Worm (Caenorhabditis elegans) whole organism, L4 larva: Measurements from ENCODE around the gene hsp-4.

Experiments
- D1046.2 ChIP-seq: fragments of 200-800 bp; sonication (Bioruptor generic); IDR thresholded peaks from 2 replicates; pipeline ENCODE4 v1.3.6; 2022; ENCODE audit warnings: missing genetic modification characterization, missing compliant biosample characterization
- F37D6.2 ChIP-seq: sonication (generic microtip); optimal IDR thresholded peaks from 2 replicates; lab custom pipeline; 2016; ENCODE audit warnings: mild to moderate bottlenecking, missing genetic modification characterization, missing compliant biosample characterization
- F44E2.7 ChIP-seq: fragments of 200-800 bp; sonication (Bioruptor generic); IDR thresholded peaks from 2 replicates; pipeline ENCODE4 v2.1.2; 2022; ENCODE audit warnings: missing genetic modification characterization, missing compliant biosample characterization
- T26A8.4 ChIP-seq: fragments of 200-800 bp; sonication (Bioruptor generic); IDR thresholded peaks from 2 replicates; pipeline ENCODE4 v1.3.6; 2022; ENCODE audit warnings: missing genetic modification characterization, missing compliant biosample characterization
- Y48G9A.11 ChIP-seq: fragments of 200-800 bp; sonication (Bioruptor generic); IDR thresholded peaks from 2 replicates; pipeline ENCODE4 v1.3.6; 2022; ENCODE audit warnings: missing genetic modification reagents, missing genetic modification characterization, missing compliant biosample characterization
- ZK337.2 ChIP-seq: fragments of 200-800 bp; sonication (Bioruptor generic); IDR thresholded peaks from 2 replicates; pipeline ENCODE4 v1.3.6; 2022; ENCODE audit warnings: missing genetic modification reagents, missing genetic modification characterization, missing compliant biosample characterization
- aha-1 ChIP-seq: fragments of 150-350 bp; peaks from one replicate; lab custom pipeline; 2014; ENCODE audit warnings: missing biosample characterization, missing genetic modification characterization
- arid-1 ChIP-seq: fragments of 200-800 bp; sonication (Bioruptor generic); conservative IDR thresholded peaks from 2 replicates; pipeline ENCODE4 v1.3.6; 2022; ENCODE audit warnings: missing genetic modification reagents, missing genetic modification characterization, missing compliant biosample characterization
- ceh-28 ChIP-seq: fragments of 150-350 bp; optimal IDR thresholded peaks from 2 replicates; lab custom pipeline; 2014; ENCODE audit warnings: missing biosample characterization, missing genetic modification reagents, missing genetic modification characterization
- ceh-32 ChIP-seq: sonication (generic microtip); optimal IDR thresholded peaks from 2 replicates; lab custom pipeline; 2016; ENCODE audit warnings: mild to moderate bottlenecking, missing genetic modification characterization, missing compliant biosample characterization; ENCODE audit not compliant: poor library complexity
- daf-12 ChIP-seq: fragments of 150-350 bp; optimal IDR thresholded peaks from 2 replicates; lab custom pipeline; 2014; ENCODE audit warnings: missing biosample characterization, missing genetic modification reagents, missing genetic modification characterization
- dmd-8 ChIP-seq: fragments of 200-800 bp; sonication (Bioruptor generic); IDR thresholded peaks from 2 replicates; pipeline ENCODE4 v1.3.6; 2022; ENCODE audit warnings: missing genetic modification characterization, missing compliant biosample characterization
- dve-1 ChIP-seq: sonication (generic microtip); optimal IDR thresholded peaks from 2 replicates; lab custom pipeline; 2017; ENCODE audit warnings: antibody characterized with exemption, mild to moderate bottlenecking, missing genetic modification characterization, missing compliant biosample characterization; ENCODE audit not compliant: insufficient read depth
- egl-27 ChIP-seq: sonication (generic microtip); optimal IDR thresholded peaks from 3 replicates; lab custom pipeline; 2017; ENCODE audit warnings: missing biosample characterization, missing genetic modification reagents, missing genetic modification characterization
- egl-43 ChIP-seq: fragments of 200-800 bp; sonication (Bioruptor generic); IDR thresholded peaks from 2 replicates; pipeline ENCODE4 v1.3.6; 2022; ENCODE audit warnings: missing genetic modification reagents, missing genetic modification characterization, missing compliant biosample characterization
- fkh-10 ChIP-seq: fragments of 150-350 bp; optimal IDR thresholded peaks from 2 replicates; lab custom pipeline; 2014; ENCODE audit warnings: missing biosample characterization, missing genetic modification reagents, missing genetic modification characterization
- hif-1 ChIP-seq, 2 experiments: sonication (generic microtip); optimal IDR thresholded peaks; 2 replicates each; lab custom pipeline; 2016 to 2017; ENCODE audit warnings: missing compliant biosample characterization in 2 of 2, missing genetic modification characterization in 2 of 2, missing genetic modification reagents in 2 of 2, missing genotype in 2 of 2, mild to moderate bottlenecking in 1 of 2
- hlh-11 ChIP-seq: fragments of 200-800 bp; sonication (Bioruptor generic); optimal IDR thresholded peaks from 2 replicates; lab custom pipeline; 2018; ENCODE audit warnings: mild to moderate bottlenecking, missing genetic modification characterization, missing compliant biosample characterization
- hlh-30 ChIP-seq: sonication (generic microtip); optimal IDR thresholded peaks from 2 replicates; lab custom pipeline; 2017; ENCODE audit warnings: antibody characterized with exemption, mild to moderate bottlenecking, missing genetic modification characterization, missing compliant biosample characterization; ENCODE audit not compliant: insufficient read depth
- hmg-1.1 ChIP-seq: fragments of 200-800 bp; sonication (Bioruptor generic); IDR thresholded peaks from 2 replicates; pipeline ENCODE4 v1.3.6; 2022; ENCODE audit warnings: missing genetic modification reagents, missing genetic modification characterization, missing compliant biosample characterization
- jun-1 ChIP-seq: fragments of 150-350 bp; optimal IDR thresholded peaks from 2 replicates; lab custom pipeline; 2014; ENCODE audit warnings: missing biosample characterization, missing genetic modification reagents, missing genetic modification characterization
- lsy-2 ChIP-seq, 2 experiments: fragments of 150-350 bp in 1 of 2; sonication (generic microtip) in 1 of 2; optimal IDR thresholded peaks; 2 replicates each; lab custom pipeline; 2014 to 2017; ENCODE audit warnings: missing biosample characterization in 2 of 2, missing genetic modification characterization in 2 of 2
- madf-5 ChIP-seq, 2 experiments: fragments of 200-800 bp; sonication (Bioruptor generic); IDR thresholded peaks; 2 replicates each; pipeline ENCODE4 v1.3.6; 2022; ENCODE audit warnings: missing compliant biosample characterization in 2 of 2, missing genetic modification characterization in 2 of 2
- mdl-1 ChIP-seq, 2 experiments: fragments of 150-350 bp in 1 of 2; sonication (generic microtip) in 1 of 2; optimal IDR thresholded peaks; 2 replicates each; lab custom pipeline; 2014 to 2017; ENCODE audit warnings: missing biosample characterization in 2 of 2, missing genetic modification characterization in 2 of 2
- mdt-29 ChIP-seq: fragments of 200-800 bp; sonication (Bioruptor generic); IDR thresholded peaks from 2 replicates; pipeline ENCODE4 v1.3.6; 2022; ENCODE audit warnings: missing genetic modification reagents, missing genetic modification characterization, missing compliant biosample characterization
- mep-1 ChIP-seq: fragments of 150-350 bp; sonication (generic microtip); optimal IDR thresholded peaks from 3 replicates; lab custom pipeline; 2014; ENCODE audit warnings: missing biosample characterization, missing genetic modification characterization
- mxl-3 ChIP-seq: fragments of 200-800 bp; sonication (Bioruptor generic); optimal IDR thresholded peaks from 2 replicates; lab custom pipeline; 2018; ENCODE audit warnings: mild to moderate bottlenecking, missing genetic modification characterization, missing compliant biosample characterization
- nhr-11 ChIP-seq: fragments of 150-350 bp; optimal IDR thresholded peaks from 2 replicates; lab custom pipeline; 2014; ENCODE audit warnings: missing biosample characterization, missing genetic modification characterization
- nhr-237 ChIP-seq: sonication (generic microtip); optimal IDR thresholded peaks from 2 replicates; lab custom pipeline; 2017; ENCODE audit warnings: missing biosample characterization, missing genetic modification characterization
- nhr-25 ChIP-seq: sonication (generic microtip); optimal IDR thresholded peaks from 2 replicates; lab custom pipeline; 2017; ENCODE audit warnings: missing genetic modification characterization, mild to moderate bottlenecking, missing compliant biosample characterization, antibody characterized with exemption, moderate library complexity, borderline replicate concordance; ENCODE audit not compliant: insufficient read depth
- nhr-28 ChIP-seq: fragments of 150-350 bp; optimal IDR thresholded peaks from 2 replicates; lab custom pipeline; 2014; ENCODE audit warnings: missing biosample characterization, missing genetic modification characterization
- nhr-42 ChIP-seq: fragments of 200-800 bp; sonication (Bioruptor generic); IDR thresholded peaks from 2 replicates; pipeline ENCODE4 v1.3.6; 2022; ENCODE audit warnings: missing genetic modification characterization, missing compliant biosample characterization
- nhr-6 ChIP-seq: fragments of 150-350 bp; optimal IDR thresholded peaks from 2 replicates; lab custom pipeline; 2014; ENCODE audit warnings: missing biosample characterization, missing genetic modification characterization
- nhr-77 ChIP-seq: fragments of 150-350 bp; optimal IDR thresholded peaks from 2 replicates; lab custom pipeline; 2014; ENCODE audit warnings: missing biosample characterization, missing genetic modification characterization
- php-3 ChIP-seq: fragments of 200-800 bp; sonication (Bioruptor generic); IDR thresholded peaks from 2 replicates; pipeline ENCODE4 v1.3.6; 2022; ENCODE audit warnings: missing genetic modification reagents, missing genetic modification characterization, missing compliant biosample characterization
- snpc-1.2 ChIP-seq: fragments of 200-800 bp; sonication (Bioruptor generic); IDR thresholded peaks from 2 replicates; pipeline ENCODE4 v1.3.6; 2022; ENCODE audit warnings: missing genetic modification reagents, missing genetic modification characterization, missing compliant biosample characterization
- tra-1 ChIP-seq: fragments of 200-800 bp; sonication (Bioruptor generic); IDR thresholded peaks from 2 replicates; pipeline ENCODE4 v1.3.6; 2022; ENCODE audit warnings: missing genetic modification reagents, missing genetic modification characterization, missing compliant biosample characterization
- unc-39 ChIP-seq: sonication (generic microtip); optimal IDR thresholded peaks from 2 replicates; lab custom pipeline; 2017; ENCODE audit warnings: missing biosample characterization, missing genetic modification characterization
- unc-62 ChIP-seq, 3 experiments: fragments of 150-350 bp in 1 of 3; sonication (generic microtip); optimal IDR thresholded peaks in 2 of 3; peaks in 1 of 3; 1 replicate in 1 of 3; 2 replicates in 2 of 3; lab custom pipeline; 2014 to 2017; ENCODE audit warnings: missing biosample characterization in 3 of 3, missing genetic modification characterization in 3 of 3, missing genetic modification reagents in 3 of 3, missing genotype in 1 of 3
- zfp-2 ChIP-seq: sonication (generic microtip); optimal IDR thresholded peaks from 2 replicates; lab custom pipeline; 2016; ENCODE audit warnings: mild to moderate bottlenecking, missing genetic modification characterization, missing compliant biosample characterization
- zip-2 ChIP-seq: fragments of 150-350 bp; optimal IDR thresholded peaks from 2 replicates; lab custom pipeline; 2014; ENCODE audit warnings: missing biosample characterization, missing genetic modification characterization
- ztf-7 ChIP-seq: fragments of 150-350 bp; optimal IDR thresholded peaks from 2 replicates; lab custom pipeline; 2014; ENCODE audit warnings: missing biosample characterization, missing genetic modification characterization

hsp-4 gene

ce11 chrII:7348063-7348462 is 4.4 kb downstream of the hsp-4 start (continued):
- TF ChIP-seq mdt-29 (GFP tag; lab: Robert Waterston, UW) (no peak), fkh-10 (GFP tag; lab: Kevin White, UChicago) (no peak)

DNA sequence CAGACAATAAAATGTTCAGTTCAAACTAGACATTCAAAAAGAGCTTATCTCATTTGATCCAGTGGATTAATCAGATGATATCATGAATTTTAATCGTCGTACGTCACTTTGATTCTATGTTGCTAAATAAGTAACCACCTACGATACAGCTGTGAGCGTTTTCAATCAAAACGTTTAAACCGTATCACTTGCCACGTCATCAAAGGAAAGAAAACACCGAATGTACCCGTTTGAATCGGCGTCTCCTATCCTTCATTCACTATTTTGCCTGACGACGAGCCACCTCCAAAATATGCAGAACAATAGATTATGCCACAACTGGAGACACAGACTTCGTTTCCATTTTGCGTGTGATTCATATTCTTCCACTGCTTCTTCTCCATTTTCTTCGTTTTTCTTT is 6.6 kb downstream of the hsp-4 start:
- TF ChIP-seq unc-62 (GFP tag; optimal IDR thresholded peaks at IDR 0.05 in 1 of 2; lab: Kevin White, UChicago) (peak in 1 of 2 experiments; percentile 98), unc-62 (tag; optimal IDR thresholded peaks at IDR 0.05; lab: Kevin White, UChicago) (no peak), daf-12 (tag; lab: Kevin White, UChicago) (no peak), php-3 (GFP tag; lab: Robert Waterston, UW) (no peak), mdt-29 (GFP tag; lab: Robert Waterston, UW) (no peak), ceh-28 (tag; lab: Kevin White, UChicago) (no peak), nhr-11 (tag; lab: Kevin White, UChicago) (no peak), jun-1 (tag; lab: Kevin White, UChicago) (no peak), ZK337.2 (GFP tag; lab: Robert Waterston, UW) (no peak), T26A8.4 (GFP tag; lab: Robert Waterston, UW) (no peak), hlh-11 (tag; lab: Kevin White, UChicago) (peak; percentile 4)

DNA sequence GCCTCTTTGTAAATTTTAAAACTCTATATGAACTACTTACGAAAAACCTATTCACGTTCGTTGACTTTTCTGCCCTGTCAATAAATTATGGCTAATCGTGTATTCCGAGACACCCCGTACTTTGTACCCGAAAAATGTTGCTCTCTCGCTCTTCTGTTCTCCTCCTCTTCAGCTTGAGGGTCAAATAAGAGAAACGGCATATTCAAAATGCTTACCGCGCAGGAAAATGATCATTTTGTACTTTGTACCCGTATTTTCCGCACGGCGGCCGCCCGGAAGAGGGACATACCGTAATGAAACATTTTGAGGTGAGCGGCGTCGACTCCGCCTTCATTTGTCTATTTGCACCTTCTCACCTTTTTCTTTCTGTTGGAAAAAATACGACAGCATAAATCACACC is 8.8 kb downstream of the hsp-4 start:
- TF ChIP-seq T26A8.4 (GFP tag; lab: Robert Waterston, UW) (0 out of 2 replicates have a peak, but pooled peaks have one; percentile 8), hlh-30 (tag; lab: Kevin White, UChicago) (no peak), egl-43 (GFP tag; lab: Robert Waterston, UW) (no peak), dmd-8 (GFP tag; lab: Robert Waterston, UW) (0 out of 2 replicates have a peak, but pooled peaks have one; percentile 16), Y48G9A.11 (GFP tag; lab: Robert Waterston, UW) (no peak), aha-1 (tag; lab: Kevin White, UChicago) (peak; percentile 6)

- TF ChIP-seq jun-1 (tag; lab: Kevin White, UChicago): no peak
- TF ChIP-seq T26A8.4 (GFP tag; lab: Robert Waterston, UW): no peak
- no peak for TF ChIP-seq D1046.2
- TF ChIP-seq zip-2 (tag; lab: Kevin White, UChicago): no peak
- no peak for TF ChIP-seq dmd-8 (GFP tag; lab: Robert Waterston, UW)
- TF ChIP-seq hmg-1.1 (GFP tag; lab: Robert Waterston, UW): no peak
- TF ChIP-seq ceh-32 (tag; lab: Kevin White, UChicago): no peak
- TF ChIP-seq nhr-6 (tag; lab: Kevin White, UChicago): no peak
- no peak for TF ChIP-seq madf-5 (GFP tag; IDR thresholded peaks at IDR 0.05; lab: Robert Waterston, UW)
- no peak for TF ChIP-seq nhr-42 (GFP tag; lab: Robert Waterston, UW)
- TF ChIP-seq egl-27 (tag; lab: Kevin White, UChicago): no peak
- no peak for TF ChIP-seq hif-1 (tag; optimal IDR thresholded peaks at IDR 0.05; lab: Kevin White, UChicago)
- TF ChIP-seq unc-62 (GFP tag; optimal IDR thresholded peaks at IDR 0.05 in 1 of 2; lab: Kevin White, UChicago): peak in 1 of 2 experiments; percentile 98
- TF ChIP-seq unc-62 (tag; optimal IDR thresholded peaks at IDR 0.05; lab: Kevin White, UChicago): no peak
- TF ChIP-seq arid-1: no peak
- peak; percentile 62 for TF ChIP-seq hlh-11 (tag; lab: Kevin White, UChicago)
- TF ChIP-seq unc-39 (tag; lab: Kevin White, UChicago): no peak
- peak; percentile 62 for TF ChIP-seq mxl-3 (GFP tag; lab: Kevin White, UChicago)
- TF ChIP-seq ZK337.2 (GFP tag; lab: Robert Waterston, UW): no peak
- TF ChIP-seq nhr-237 (tag; lab: Kevin White, UChicago): no peak
- no peak for TF ChIP-seq egl-43 (GFP tag; lab: Robert Waterston, UW)
- TF ChIP-seq nhr-77 (tag; lab: Kevin White, UChicago): no peak
- no peak for TF ChIP-seq F44E2.7 (GFP tag; lab: Robert Waterston, UW)
- TF ChIP-seq dve-1 (tag; lab: Kevin White, UChicago): no peak
- no peak for TF ChIP-seq Y48G9A.11 (GFP tag; lab: Robert Waterston, UW)
- peak; percentile 29 for TF ChIP-seq hlh-30 (tag; lab: Kevin White, UChicago)
- peak; percentile 13 for TF ChIP-seq mep-1 (tag; lab: Kevin White, UChicago)
- TF ChIP-seq nhr-25: no peak
- TF ChIP-seq ztf-7: no peak
- TF ChIP-seq zfp-2 (tag; lab: Kevin White, UChicago): no peak
- TF ChIP-seq F37D6.2 (tag; lab: Kevin White, UChicago): no peak
- TF ChIP-seq aha-1 (tag; lab: Kevin White, UChicago): peak; percentile 56
- TF ChIP-seq nhr-28 (tag; lab: Kevin White, UChicago): peak; percentile 74
- no peak for TF ChIP-seq tra-1 (GFP tag; lab: Robert Waterston, UW)
- TF ChIP-seq lsy-2 (tag; optimal IDR thresholded peaks at IDR 0.05; lab: Kevin White, UChicago): no peak
- no peak for TF ChIP-seq snpc-1.2 (GFP tag; lab: Robert Waterston, UW)
- TF ChIP-seq mdl-1 (tag; optimal IDR thresholded peaks at IDR 0.05; lab: Kevin White, UChicago): peak; percentile 25 to 78
Measured at ce11 chrII:7342884-7343283, 9.6 kb downstream of the hsp-4 start.
